Fruit fly (Drosophila melanogaster) whole organism, pupa: ENCODE results near the gene CG10338.
A peak's percentile ranks its signal among the peaks of the same experiment; 100 is the strongest.

ENCODE experiments used
- CG10348 ChIP-seq: fragments of 200-800 bp; sonication (Bioruptor generic); IDR thresholded peaks from 2 replicates; pipeline ENCODE4 v1.3.6; 2022; ENCODE audit warnings: missing biosample characterization, missing genetic modification characterization
- CG12605 ChIP-seq: fragments of 200-800 bp; sonication (Bioruptor generic); IDR thresholded peaks from 2 replicates; pipeline ENCODE4 v1.3.6; 2022; ENCODE audit warnings: missing biosample characterization, missing genetic modification characterization
- CG13204 ChIP-seq: fragments of 200-800 bp; sonication (Bioruptor generic); optimal IDR thresholded peaks from 2 replicates; lab custom pipeline; 2018; ENCODE audit warnings: missing biosample characterization, mild to moderate bottlenecking, missing genetic modification characterization, moderate library complexity
- CG14655 ChIP-seq: fragments of 200-800 bp; sonication (Bioruptor generic); optimal IDR thresholded peaks from 3 replicates; lab custom pipeline; 2017; ENCODE audit warnings: mild to moderate bottlenecking, missing biosample characterization, missing genetic modification reagents, missing genetic modification characterization
- CG15710 ChIP-seq: fragments of 200-800 bp; sonication (Bioruptor generic); optimal IDR thresholded peaks from 2 replicates; lab custom pipeline; 2018; ENCODE audit warnings: missing biosample characterization, mild to moderate bottlenecking, missing genetic modification characterization, moderate library complexity
- CG17806 ChIP-seq: fragments of 200-800 bp; sonication (Bioruptor generic); optimal IDR thresholded peaks from 2 replicates; lab custom pipeline; 2018; ENCODE audit warnings: missing biosample characterization, mild to moderate bottlenecking, missing genetic modification characterization, moderate library complexity
- CG32121 ChIP-seq: fragments of 200-800 bp; sonication (Bioruptor generic); IDR thresholded peaks from 2 replicates; pipeline ENCODE4 v1.3.6; 2022; ENCODE audit warnings: missing biosample characterization, missing genetic modification characterization
- CG34367 ChIP-seq: fragments of 200-800 bp; sonication (Bioruptor generic); optimal IDR thresholded peaks from 2 replicates; lab custom pipeline; 2018; ENCODE audit warnings: missing biosample characterization, mild to moderate bottlenecking, missing genetic modification characterization
- CG4496 ChIP-seq: fragments of 200-800 bp; sonication (Bioruptor generic); IDR thresholded peaks from 3 replicates; pipeline ENCODE4 v1.3.6; 2022; ENCODE audit warnings: missing biosample characterization, missing genetic modification characterization
- CG8159 ChIP-seq: fragments of 200-800 bp; sonication (Bioruptor generic); optimal IDR thresholded peaks from 3 replicates; lab custom pipeline; 2018; ENCODE audit warnings: missing biosample characterization, mild to moderate bottlenecking, missing genetic modification characterization, moderate library complexity
- CG8301 ChIP-seq: fragments of 200-800 bp; sonication (Bioruptor generic); optimal IDR thresholded peaks from 2 replicates; lab custom pipeline; 2018; ENCODE audit warnings: missing biosample characterization, mild to moderate bottlenecking, missing genetic modification characterization
- CG9948 ChIP-seq: fragments of 200-800 bp; sonication (Bioruptor generic); optimal IDR thresholded peaks from 2 replicates; lab custom pipeline; 2018; ENCODE audit warnings: missing biosample characterization, mild to moderate bottlenecking, missing genetic modification characterization, moderate library complexity
- D1 ChIP-seq: fragments of 200-800 bp; sonication (Bioruptor generic); optimal IDR thresholded peaks from 2 replicates; lab custom pipeline; 2018; ENCODE audit warnings: missing biosample characterization, mild to moderate bottlenecking, missing genetic modification characterization, moderate library complexity
- EcR ChIP-seq: fragments of 200-800 bp; sonication (Bioruptor generic); optimal IDR thresholded peaks from 3 replicates; lab custom pipeline; 2019; ENCODE audit warnings: missing biosample characterization, missing genetic modification characterization, mild to moderate bottlenecking, moderate library complexity, missing genetic modification reagents
- Ets98B ChIP-seq: fragments of 200-800 bp; sonication (Bioruptor generic); IDR thresholded peaks from 2 replicates; pipeline ENCODE4 v1.3.6; 2022; ENCODE audit warnings: missing biosample characterization, missing genetic modification characterization
- Pif1A ChIP-seq: fragments of 200-800 bp; sonication (Bioruptor generic); optimal IDR thresholded peaks from 3 replicates; lab custom pipeline; 2016; ENCODE audit warnings: missing biosample characterization, missing genetic modification characterization
- Pif1B ChIP-seq: fragments of 200-800 bp; sonication (Bioruptor generic); optimal IDR thresholded peaks from 3 replicates; lab custom pipeline; 2016; ENCODE audit warnings: missing biosample characterization, missing genetic modification characterization
- Snoo ChIP-seq: fragments of 200-800 bp; sonication (Bioruptor generic); optimal IDR thresholded peaks from 3 replicates; lab custom pipeline; 2017; ENCODE audit warnings: missing biosample characterization, mild to moderate bottlenecking, missing genetic modification characterization, inconsistent platforms
- fd96Ca ChIP-seq: fragments of 200-800 bp; sonication (Bioruptor generic); IDR thresholded peaks from 3 replicates; pipeline ENCODE4 v1.3.6; 2022; ENCODE audit warnings: missing biosample characterization, missing genetic modification characterization
- gl ChIP-seq: fragments of 200-800 bp; sonication (Bioruptor generic); optimal IDR thresholded peaks from 2 replicates; lab custom pipeline; 2018; ENCODE audit warnings: missing biosample characterization, mild to moderate bottlenecking, missing genetic modification characterization
- rn ChIP-seq: fragments of 200-800 bp; sonication (Bioruptor generic); IDR thresholded peaks from 2 replicates; pipeline ENCODE4 v1.3.6; 2022; ENCODE audit warnings: missing biosample characterization, missing genetic modification characterization

CG10338 gene

DNA sequence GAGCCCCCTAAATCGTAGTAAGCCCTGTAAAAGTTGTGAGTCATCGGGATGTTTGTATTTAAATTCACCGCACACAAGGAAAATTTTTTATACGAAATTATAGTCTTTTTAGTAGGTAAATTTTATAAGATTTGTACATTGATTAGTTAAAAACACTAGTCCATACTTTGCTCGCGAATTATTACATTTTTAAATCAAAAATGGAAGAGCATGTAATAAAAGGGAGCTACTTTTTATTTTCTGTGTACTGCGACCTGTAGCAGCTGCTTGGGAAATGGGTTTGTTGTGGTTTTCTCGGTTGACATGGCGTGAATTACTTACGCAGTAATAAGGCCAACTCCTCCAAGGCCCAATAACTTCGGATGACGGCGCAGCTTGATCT lies 749 bp upstream of the CG10338 start:
- TF ChIP-seq CG9948: peak; percentile 37
- TF ChIP-seq CG8159 (tag; lab: Kevin White, UChicago): peak; percentile 14
- TF ChIP-seq CG4496: peak; percentile 74
- 0 out of 2 replicates have a peak, but pooled peaks have one; percentile 10 for TF ChIP-seq CG32121 (GFP tag; lab: Robert Waterston, UW)
- TF ChIP-seq CG10348 (GFP tag; lab: Robert Waterston, UW): no peak
- no peak for TF ChIP-seq Snoo (tag; lab: Kevin White, UChicago)
- TF ChIP-seq D1 (tag; lab: Kevin White, UChicago): no peak
- TF ChIP-seq CG15710 (tag; lab: Kevin White, UChicago): peak; percentile 48
- TF ChIP-seq CG13204: no peak
- TF ChIP-seq CG34367: peak; percentile 19
- TF ChIP-seq CG8301 (tag; lab: Kevin White, UChicago): peak; percentile 30
- TF ChIP-seq Pif1B (GFP tag; lab: Kevin White, UChicago): peak; percentile 17
- peak; percentile 10 for TF ChIP-seq CG14655 (GFP tag; lab: Kevin White, UChicago)
- no peak for TF ChIP-seq rn
- no peak for TF ChIP-seq gl (tag; lab: Kevin White, UChicago)
- TF ChIP-seq Pif1A (GFP tag; lab: Kevin White, UChicago): peak; percentile 57
- TF ChIP-seq CG12605 (GFP tag; lab: Robert Waterston, UW): peak; percentile 54
- TF ChIP-seq Ets98B (GFP tag; lab: Robert Waterston, UW): peak; percentile 39
- TF ChIP-seq fd96Ca (GFP tag; lab: Robert Waterston, UW): peak; percentile 61; the same call in 1 of the 3 replicates
- TF ChIP-seq EcR (GFP tag; lab: Kevin White, UChicago): no peak
- peak; percentile 46 for TF ChIP-seq CG17806 (tag; lab: Kevin White, UChicago)
- TF ChIP-seq, all 21 proteins: peak for 14

DNA sequence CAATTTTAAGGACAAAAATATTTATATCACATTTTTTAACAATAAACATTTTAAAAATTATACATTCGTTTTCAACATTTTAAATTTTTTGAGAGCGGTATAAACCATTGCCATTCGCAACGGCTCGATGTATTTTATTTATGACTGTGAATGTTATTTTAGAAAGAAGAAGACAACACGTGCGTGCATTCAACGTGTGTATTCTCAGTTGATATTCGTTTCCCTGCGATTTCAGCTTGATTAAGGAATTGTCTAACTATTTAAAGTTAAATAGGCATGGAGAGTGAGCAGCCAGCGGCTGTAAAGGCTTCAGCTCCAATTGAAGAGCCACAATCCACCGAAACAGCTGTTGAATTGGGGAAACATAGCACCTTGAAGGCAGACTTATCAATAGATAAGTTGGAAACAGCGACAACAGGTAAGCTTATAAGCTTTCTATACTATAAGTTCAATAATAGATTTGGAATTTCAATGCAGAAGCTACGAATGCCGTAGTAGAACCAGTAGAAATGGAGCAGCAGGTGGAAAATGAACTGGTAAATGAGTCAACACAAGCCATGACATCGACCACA lies 3.2 kb downstream of the CG10338 start, which contains the start of gene CG10341:
Gene CG10341, plus strand, starts transcription at position 156 of the 572 bp plus-strand sequence.
- TF ChIP-seq CG34367 (no peak), CG13204 (no peak), CG14655 (GFP tag; lab: Kevin White, UChicago) (no peak), CG17806 (tag; lab: Kevin White, UChicago) (no peak), EcR (GFP tag; lab: Kevin White, UChicago) (no peak), CG12605 (GFP tag; lab: Robert Waterston, UW) (no peak), Pif1B (GFP tag; lab: Kevin White, UChicago) (no peak), CG9948 (no peak), rn (no peak), gl (tag; lab: Kevin White, UChicago) (no peak), Ets98B (GFP tag; lab: Robert Waterston, UW) (no peak), CG8301 (tag; lab: Kevin White, UChicago) (no peak), CG15710 (tag; lab: Kevin White, UChicago) (no peak)

- TF ChIP-seq CG14655 (GFP tag; lab: Kevin White, UChicago) (peak; percentile 89), CG15710 (tag; lab: Kevin White, UChicago) (peak; percentile 91), CG8301 (tag; lab: Kevin White, UChicago) (peak; percentile 73), fd96Ca (GFP tag; lab: Robert Waterston, UW) (peak; percentile 60; the same call in 1 of the 3 replicates), Pif1B (GFP tag; lab: Kevin White, UChicago) (no peak), Snoo (tag; lab: Kevin White, UChicago) (peak; percentile 81), CG9948 (peak; percentile 89), CG17806 (tag; lab: Kevin White, UChicago) (peak; percentile 86), D1 (tag; lab: Kevin White, UChicago) (no peak), EcR (GFP tag; lab: Kevin White, UChicago) (peak; percentile 2), Ets98B (GFP tag; lab: Robert Waterston, UW) (peak; percentile 71; the same call in 1 of the 2 replicates), CG8159 (tag; lab: Kevin White, UChicago) (peak; percentile 91), CG13204 (no peak), CG32121 (GFP tag; lab: Robert Waterston, UW) (peak; percentile 80), CG12605 (GFP tag; lab: Robert Waterston, UW) (peak; percentile 54; the same call in 1 of the 2 replicates), CG4496 (peak; percentile 78; the same call in 2 of the 3 replicates), rn (peak; percentile 69), CG10348 (GFP tag; lab: Robert Waterston, UW) (peak; percentile 97), gl (tag; lab: Kevin White, UChicago) (no peak), CG34367 (peak; percentile 75), Pif1A (GFP tag; lab: Kevin White, UChicago) (no peak)
Observed at dm6 chr2L:18702721-18703488, 7.4 kb downstream of the CG10338 start, which contains the start of the genes CG10376 and CG10343. CG10376 (minus strand) TSS chr2L:18703105. CG10343 (plus strand) TSS chr2L:18703473.

- peak; percentile 91 for TF ChIP-seq fd96Ca (GFP tag; lab: Robert Waterston, UW)
- TF ChIP-seq Ets98B (GFP tag; lab: Robert Waterston, UW): peak; percentile 78
- peak; percentile 91 for TF ChIP-seq CG15710 (tag; lab: Kevin White, UChicago)
- peak; percentile 68 for TF ChIP-seq CG17806 (tag; lab: Kevin White, UChicago)
- peak; percentile 99 for TF ChIP-seq CG10348 (GFP tag; lab: Robert Waterston, UW)
- no peak for TF ChIP-seq EcR (GFP tag; lab: Kevin White, UChicago)
- peak; percentile 74 for TF ChIP-seq CG8159 (tag; lab: Kevin White, UChicago)
- peak; percentile 49 for TF ChIP-seq Pif1B (GFP tag; lab: Kevin White, UChicago)
- TF ChIP-seq rn: peak; percentile 77
- peak; percentile 49 for TF ChIP-seq CG12605 (GFP tag; lab: Robert Waterston, UW)
- peak; percentile 84 for TF ChIP-seq CG4496
- TF ChIP-seq Pif1A (GFP tag; lab: Kevin White, UChicago): no peak
- TF ChIP-seq Snoo (tag; lab: Kevin White, UChicago): peak; percentile 72
- TF ChIP-seq CG8301 (tag; lab: Kevin White, UChicago): peak; percentile 53
- TF ChIP-seq CG13204: no peak
- peak; percentile 74 for TF ChIP-seq CG34367
- TF ChIP-seq gl (tag; lab: Kevin White, UChicago): peak; percentile 15
- peak; percentile 83 for TF ChIP-seq CG32121 (GFP tag; lab: Robert Waterston, UW)
- TF ChIP-seq CG9948: peak; percentile 61
- TF ChIP-seq D1 (tag; lab: Kevin White, UChicago): no peak
- peak; percentile 68 for TF ChIP-seq CG14655 (GFP tag; lab: Kevin White, UChicago)
- TF ChIP-seq, all 21 proteins: peak for 17
Observed at dm6 chr2L:18705617-18706046, 10.2 kb downstream of the CG10338 start, which contains the start of gene Jwa. Jwa (minus strand) TSS chr2L:18705703.
